Fruit fly (Drosophila melanogaster) Kc167 (cell line): ENCODE results near the gene Mvl.

Source experiments
- Myc ChIP-seq: fragments of >200 bp; optimal IDR thresholded peaks from 2 replicates; lab custom pipeline; 2017; ENCODE audit warnings: missing external identifiers
- Sin3A ChIP-seq: fragments of >200 bp; optimal IDR thresholded peaks from 2 replicates; lab custom pipeline; 2018; ENCODE audit warnings: missing external identifiers
- h ChIP-seq: fragments of >200 bp; optimal IDR thresholded peaks from 3 replicates; lab custom pipeline; 2018; ENCODE audit warnings: missing external identifiers
- insv ChIP-seq: fragments of >200 bp; optimal IDR thresholded peaks from 3 replicates; lab custom pipeline; 2018; ENCODE audit warnings: missing external identifiers
- psq ChIP-seq: fragments of >200 bp; optimal IDR thresholded peaks from 2 replicates; lab custom pipeline; 2017; ENCODE audit warnings: missing external identifiers
- ttk ChIP-seq: sonication (Bioruptor generic); optimal IDR thresholded peaks from 2 replicates; lab custom pipeline; 2017; ENCODE audit warnings: missing external identifiers

- TF ChIP-seq h (no peak), psq (lab: Kevin White, UChicago) (no peak), ttk (lab: Kevin White, UChicago) (no peak), insv (lab: Kevin White, UChicago) (no peak), Myc (lab: Kevin White, UChicago) (no peak), Sin3A (lab: Kevin White, UChicago) (no peak)
These were observed 36.0 kb upstream of the Mvl start for dm6 chr3R:21096532-21097143.
